Worm (Caenorhabditis elegans): ENCODE measurements around the gene ZK686.6.

The ZK686.6 gene

ce11 chrIII:7754348-7754747 lies 18.5 kb downstream of the ZK686.6 start, which contains the start of gene cdh-3:
cdh-3 (minus strand) TSS chrIII:7754448.
- TF ChIP-seq sea-1 (GFP tag; conservative IDR thresholded peaks at IDR 0.05) (no peak), hnd-1 (tag; optimal IDR thresholded peaks at IDR 0.05) (no peak), ama-1 (optimal IDR thresholded peaks at IDR 0.05) (no peak)

DNA sequence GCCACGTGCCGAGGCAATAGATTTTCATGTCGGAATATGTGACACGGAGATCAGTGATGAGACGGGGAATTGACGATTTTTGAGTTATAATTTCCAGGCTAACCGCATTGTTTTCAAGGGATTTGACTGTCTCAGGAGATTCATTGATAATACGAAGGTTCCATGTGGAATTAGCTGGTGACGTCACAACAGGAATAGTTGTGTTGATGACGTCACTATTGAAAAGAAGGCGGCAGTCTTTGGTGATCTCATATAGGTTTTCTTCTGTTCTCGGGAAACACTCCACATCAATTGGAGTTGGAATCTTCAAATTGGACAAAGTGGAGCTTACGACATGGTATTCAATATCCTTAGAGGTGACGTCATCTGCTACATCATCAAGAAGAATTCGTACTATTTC lies 29.6 kb downstream of the ZK686.6 start:
- TF ChIP-seq ama-1 (optimal IDR thresholded peaks at IDR 0.05) (no peak), tbx-37 (GFP tag; conservative IDR thresholded peaks at IDR 0.05) (no peak), flt-1 (GFP tag; IDR thresholded peaks at IDR 0.05) (no peak), hmbx-1 (tag; optimal IDR thresholded peaks at IDR 0.05) (no peak), ceh-13 (GFP tag; optimal IDR thresholded peaks at IDR 0.05) (no peak), scrt-1 (GFP tag; IDR thresholded peaks at IDR 0.05) (no peak), tbx-11 (GFP tag; IDR thresholded peaks at IDR 0.05) (no peak), B0310.2 (tag; optimal IDR thresholded peaks at IDR 0.05) (no peak), ceh-36 (tag; optimal IDR thresholded peaks at IDR 0.05) (no peak), tra-4 (tag; optimal IDR thresholded peaks at IDR 0.05) (no peak), sea-1 (GFP tag; conservative IDR thresholded peaks at IDR 0.05) (no peak), aly-1 (tag; optimal IDR thresholded peaks at IDR 0.05) (no peak), ets-7 (tag; optimal IDR thresholded peaks at IDR 0.05) (no peak), F13C5.2 (tag; optimal IDR thresholded peaks at IDR 0.05) (no peak), pes-1 (GFP tag; IDR thresholded peaks at IDR 0.05) (no peak), hmg-4 (GFP tag; optimal IDR thresholded peaks at IDR 0.05) (no peak)

ce11 chrIII:7737646-7738258 lies 35.0 kb downstream of the ZK686.6 start:
- no peak for TF ChIP-seq tra-4 (tag; optimal IDR thresholded peaks at IDR 0.05)
- no peak for TF ChIP-seq tbx-37 (GFP tag; conservative IDR thresholded peaks at IDR 0.05)
- TF ChIP-seq hmbx-1 (tag; optimal IDR thresholded peaks at IDR 0.05): no peak
- TF ChIP-seq scrt-1 (GFP tag; IDR thresholded peaks at IDR 0.05): no peak
- TF ChIP-seq tbx-11 (GFP tag; IDR thresholded peaks at IDR 0.05): no peak
- TF ChIP-seq pes-1 (GFP tag; IDR thresholded peaks at IDR 0.05): no peak
- no peak for TF ChIP-seq flt-1 (GFP tag; IDR thresholded peaks at IDR 0.05)
- no peak for TF ChIP-seq B0310.2 (tag; optimal IDR thresholded peaks at IDR 0.05)
- no peak for TF ChIP-seq hmg-4 (GFP tag; optimal IDR thresholded peaks at IDR 0.05)

DNA sequence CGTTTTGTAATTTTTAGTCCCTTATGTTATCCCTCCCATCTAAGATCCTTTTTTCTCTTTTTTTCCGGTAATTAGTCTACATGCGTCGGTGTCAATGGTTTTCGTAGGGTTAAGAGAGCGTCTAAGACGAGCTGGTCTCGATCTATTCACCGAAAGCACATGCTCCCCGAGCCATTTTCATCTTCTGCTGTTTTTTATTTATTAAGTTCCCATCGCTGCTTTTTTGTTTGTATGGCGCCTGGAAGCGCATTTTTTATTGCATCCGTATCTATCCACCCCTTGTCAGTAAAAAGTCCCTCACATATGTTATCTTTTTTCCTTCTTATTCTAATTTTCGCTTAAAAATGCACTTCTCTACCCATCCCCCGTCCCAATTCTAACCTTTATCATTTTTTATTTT lies 36.0 kb downstream of the ZK686.6 start:
- TF ChIP-seq B0310.2 (tag; optimal IDR thresholded peaks at IDR 0.05) (peak; percentile 47), ama-1 (optimal IDR thresholded peaks at IDR 0.05) (peak; percentile 60), aly-1 (tag; optimal IDR thresholded peaks at IDR 0.05) (no peak)

DNA sequence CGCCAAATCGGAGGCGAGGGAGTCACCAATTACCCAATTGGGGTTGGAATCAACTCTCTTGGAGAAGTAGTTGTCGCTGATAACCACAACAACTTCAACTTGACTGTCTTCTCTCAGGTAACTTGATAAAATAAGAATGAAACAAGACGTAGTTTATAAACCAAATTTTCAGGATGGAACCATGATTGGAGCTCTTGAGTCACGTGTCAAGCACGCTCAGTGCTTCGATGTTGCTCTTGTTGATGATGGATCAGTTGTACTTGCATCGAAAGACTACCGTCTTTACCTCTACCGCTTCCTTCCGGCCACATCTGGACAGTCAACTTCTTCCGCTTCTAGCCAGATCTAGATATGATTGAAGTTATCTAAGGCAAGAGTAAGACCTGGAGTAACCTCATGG lies 36.8 kb downstream of the ZK686.6 start:
- TF ChIP-seq hmg-4 (GFP tag; optimal IDR thresholded peaks at IDR 0.05) (no peak), pes-1 (GFP tag; IDR thresholded peaks at IDR 0.05) (no peak), tbx-37 (GFP tag; conservative IDR thresholded peaks at IDR 0.05) (no peak), F13C5.2 (tag; optimal IDR thresholded peaks at IDR 0.05) (no peak), tbx-11 (GFP tag; IDR thresholded peaks at IDR 0.05) (no peak), sea-1 (GFP tag; conservative IDR thresholded peaks at IDR 0.05) (no peak), flt-1 (GFP tag; IDR thresholded peaks at IDR 0.05) (no peak), ama-1 (optimal IDR thresholded peaks at IDR 0.05) (no peak), hnd-1 (tag; optimal IDR thresholded peaks at IDR 0.05) (no peak), B0310.2 (tag; optimal IDR thresholded peaks at IDR 0.05) (no peak), scrt-1 (GFP tag; IDR thresholded peaks at IDR 0.05) (no peak), hmbx-1 (tag; optimal IDR thresholded peaks at IDR 0.05) (no peak), ceh-36 (tag; optimal IDR thresholded peaks at IDR 0.05) (no peak)

DNA sequence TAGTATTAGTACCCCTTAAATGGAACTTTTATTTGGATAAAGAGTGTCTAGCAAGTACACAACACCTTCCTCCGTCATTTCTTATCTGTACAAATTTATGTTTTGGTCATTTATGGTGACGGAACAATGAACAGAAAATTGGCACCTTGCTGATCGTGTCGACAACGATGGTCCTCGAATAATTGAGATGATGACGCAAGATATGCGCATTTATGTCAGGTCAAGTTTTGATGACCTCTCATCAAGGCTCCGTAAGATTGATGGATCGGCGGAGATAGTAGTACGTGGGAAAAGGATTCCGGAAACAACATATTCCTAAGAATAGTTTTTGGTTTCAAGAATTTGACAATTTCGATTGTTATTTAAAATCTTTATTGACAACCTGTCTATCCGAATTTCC lies 38.7 kb downstream of the ZK686.6 start:
- no peak for TF ChIP-seq tbx-37 (GFP tag; conservative IDR thresholded peaks at IDR 0.05)
- no peak for TF ChIP-seq hmg-4 (GFP tag; optimal IDR thresholded peaks at IDR 0.05)
- no peak for TF ChIP-seq hmbx-1 (tag; optimal IDR thresholded peaks at IDR 0.05)
- no peak for TF ChIP-seq flt-1 (GFP tag; IDR thresholded peaks at IDR 0.05)
- TF ChIP-seq ceh-36 (tag; optimal IDR thresholded peaks at IDR 0.05): no peak
- TF ChIP-seq scrt-1 (GFP tag; IDR thresholded peaks at IDR 0.05): no peak
- no peak for TF ChIP-seq tra-4 (tag; optimal IDR thresholded peaks at IDR 0.05)
- no peak for TF ChIP-seq F13C5.2 (tag; optimal IDR thresholded peaks at IDR 0.05)
- TF ChIP-seq hnd-1 (tag; optimal IDR thresholded peaks at IDR 0.05): no peak
- no peak for TF ChIP-seq tbx-11 (GFP tag; IDR thresholded peaks at IDR 0.05)
- no peak for TF ChIP-seq ama-1 (optimal IDR thresholded peaks at IDR 0.05)

ce11 chrIII:7733563-7733962 lies 39.2 kb downstream of the ZK686.6 start:
- no peak for TF ChIP-seq B0310.2 (tag; optimal IDR thresholded peaks at IDR 0.05)
- no peak for TF ChIP-seq tbx-37 (GFP tag; conservative IDR thresholded peaks at IDR 0.05)
- TF ChIP-seq sea-1 (GFP tag; conservative IDR thresholded peaks at IDR 0.05): no peak
- no peak for TF ChIP-seq ets-7 (tag; optimal IDR thresholded peaks at IDR 0.05)
- TF ChIP-seq hmg-4 (GFP tag; optimal IDR thresholded peaks at IDR 0.05): peak; percentile 38
- peak; percentile 10 for TF ChIP-seq tra-4 (tag; optimal IDR thresholded peaks at IDR 0.05)
- TF ChIP-seq F13C5.2 (tag; optimal IDR thresholded peaks at IDR 0.05): no peak

DNA sequence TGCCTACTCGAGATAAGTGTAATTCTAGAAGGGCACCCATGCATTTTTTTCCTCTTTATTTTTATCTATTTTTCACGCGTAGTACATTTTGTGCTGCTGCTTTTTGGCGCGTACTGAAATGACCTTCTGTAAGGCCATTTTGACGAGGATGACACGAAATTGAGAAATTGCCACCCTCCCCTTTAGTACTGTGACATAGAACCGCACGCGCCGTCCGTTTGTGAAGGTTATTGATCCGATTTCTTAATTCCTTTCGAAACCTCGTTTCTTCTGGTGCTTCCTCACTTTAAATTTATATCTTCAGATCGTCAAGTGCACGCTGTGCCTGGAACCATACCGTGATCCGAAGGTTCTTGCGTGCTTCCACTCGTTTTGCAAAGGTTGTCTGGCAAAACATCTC lies 41.7 kb downstream of the ZK686.6 start:
- no peak for TF ChIP-seq B0310.2 (tag; optimal IDR thresholded peaks at IDR 0.05)
- TF ChIP-seq pes-1 (GFP tag; IDR thresholded peaks at IDR 0.05): no peak
- no peak for TF ChIP-seq ceh-36 (tag; optimal IDR thresholded peaks at IDR 0.05)

ce11 chrIII:7730331-7730730 lies 42.5 kb downstream of the ZK686.6 start:
- no peak for TF ChIP-seq sea-1 (GFP tag; conservative IDR thresholded peaks at IDR 0.05)
- TF ChIP-seq hnd-1 (tag; optimal IDR thresholded peaks at IDR 0.05): no peak
- TF ChIP-seq tra-4 (tag; optimal IDR thresholded peaks at IDR 0.05): no peak
- no peak for TF ChIP-seq ets-7 (tag; optimal IDR thresholded peaks at IDR 0.05)
- peak; percentile 1 for TF ChIP-seq hmg-4 (GFP tag; optimal IDR thresholded peaks at IDR 0.05)
